Worm (Caenorhabditis elegans) whole organism, L2 larva: Measurements from ENCODE around the gene W06H8.6.
A peak's percentile ranks its signal among the peaks of the same experiment; 100 is the strongest.

Source experiments
- F13H6.1 ChIP-seq: sonication (generic microtip); optimal IDR thresholded peaks from 2 replicates; lab custom pipeline; 2016; ENCODE audit warnings: missing genetic modification characterization, missing compliant biosample characterization
- R02D3.7 ChIP-seq: fragments of 150-350 bp; optimal IDR thresholded peaks from 2 replicates; lab custom pipeline; 2014; ENCODE audit warnings: missing biosample characterization, missing genetic modification characterization
- Y55F3AM.14 ChIP-seq: fragments of 200-800 bp; sonication (Bioruptor generic); optimal IDR thresholded peaks from 2 replicates; lab custom pipeline; 2018; ENCODE audit warnings: mild to moderate bottlenecking, missing genetic modification characterization, missing compliant biosample characterization
- aly-2 ChIP-seq: fragments of 150-350 bp; optimal IDR thresholded peaks from 2 replicates; lab custom pipeline; 2014; ENCODE audit warnings: missing biosample characterization, missing genetic modification characterization
- ama-1 ChIP-seq: fragments of 150-350 bp; optimal IDR thresholded peaks from 2 replicates; lab custom pipeline; 2018; ENCODE audit warnings: inconsistent platforms
- blmp-1 ChIP-seq: sonication (generic microtip); optimal IDR thresholded peaks from 2 replicates; lab custom pipeline; 2017; ENCODE audit warnings: missing genetic modification characterization, mild to moderate bottlenecking, missing compliant biosample characterization, antibody characterized with exemption, moderate library complexity; ENCODE audit not compliant: insufficient read depth
- crh-2 ChIP-seq: sonication (generic microtip); optimal IDR thresholded peaks from 2 replicates; lab custom pipeline; 2017; ENCODE audit warnings: missing biosample characterization, missing genetic modification characterization
- dmd-4 ChIP-seq: sonication (generic microtip); optimal IDR thresholded peaks from 2 replicates; lab custom pipeline; 2017; ENCODE audit warnings: missing biosample characterization, missing genetic modification characterization
- elt-1 ChIP-seq: fragments of 150-350 bp; optimal IDR thresholded peaks from 2 replicates; lab custom pipeline; 2014; ENCODE audit warnings: missing biosample characterization, missing genetic modification characterization
- elt-3 ChIP-seq: sonication (generic microtip); optimal IDR thresholded peaks from 2 replicates; lab custom pipeline; 2017; ENCODE audit warnings: missing biosample characterization, missing genetic modification characterization
- lsy-2 ChIP-seq, 2 experiments: fragments of 150-350 bp in 1 of 2; sonication (generic microtip) in 1 of 2; optimal IDR thresholded peaks; 2 replicates each; lab custom pipeline; 2014 to 2017; ENCODE audit warnings: missing biosample characterization in 2 of 2, missing genetic modification characterization in 2 of 2
- mab-5 ChIP-seq: fragments of 150-350 bp; optimal IDR thresholded peaks from 2 replicates; lab custom pipeline; 2014; ENCODE audit warnings: missing biosample characterization, missing genetic modification characterization
- nhr-10 ChIP-seq: sonication (generic microtip); optimal IDR thresholded peaks from 2 replicates; lab custom pipeline; 2017; ENCODE audit warnings: missing biosample characterization, missing genetic modification characterization
- nhr-129 ChIP-seq: fragments of 150-350 bp; optimal IDR thresholded peaks from 2 replicates; lab custom pipeline; 2014; ENCODE audit warnings: missing biosample characterization, missing genetic modification characterization
- nhr-21 ChIP-seq: fragments of 150-350 bp; optimal IDR thresholded peaks from 2 replicates; lab custom pipeline; 2014; ENCODE audit warnings: missing biosample characterization, missing genetic modification characterization
- nhr-237 ChIP-seq: fragments of 150-350 bp; optimal IDR thresholded peaks from 2 replicates; lab custom pipeline; 2014; ENCODE audit warnings: missing biosample characterization, missing genetic modification characterization
- nhr-25 ChIP-seq: fragments of 150-350 bp; sonication (generic microtip); optimal IDR thresholded peaks from 3 replicates; lab custom pipeline; 2014; ENCODE audit warnings: missing biosample characterization, missing genetic modification characterization
- nhr-6 ChIP-seq: fragments of 150-350 bp; optimal IDR thresholded peaks from 2 replicates; lab custom pipeline; 2014; ENCODE audit warnings: missing biosample characterization, missing genetic modification characterization
- peb-1 ChIP-seq: fragments of 150-350 bp; optimal IDR thresholded peaks from 2 replicates; lab custom pipeline; 2014; ENCODE audit warnings: missing biosample characterization, missing genetic modification characterization
- sem-4 ChIP-seq: fragments of 150-350 bp; optimal IDR thresholded peaks from 2 replicates; lab custom pipeline; 2014; ENCODE audit warnings: missing biosample characterization, missing genetic modification reagents, missing genetic modification characterization
- skn-1 ChIP-seq: sonication (generic microtip); optimal IDR thresholded peaks from 2 replicates; lab custom pipeline; 2017; ENCODE audit warnings: missing biosample characterization, missing genetic modification characterization
- sma-3 ChIP-seq: sonication (generic microtip); optimal IDR thresholded peaks from 2 replicates; lab custom pipeline; 2016; ENCODE audit warnings: missing genetic modification reagents, missing genetic modification characterization, missing compliant biosample characterization
- sma-9 ChIP-seq, 2 experiments: fragments of 150-350 bp in 1 of 2; sonication (generic microtip) in 1 of 2; optimal IDR thresholded peaks; 2 replicates each; lab custom pipeline; 2014 to 2016; ENCODE audit warnings: missing genetic modification characterization in 2 of 2, mild to moderate bottlenecking in 1 of 2, missing biosample characterization in 1 of 2, missing compliant biosample characterization in 1 of 2, missing genetic modification reagents in 1 of 2, moderate library complexity in 1 of 2
- unc-55 ChIP-seq: fragments of 150-350 bp; sonication (generic microtip); optimal IDR thresholded peaks from 3 replicates; lab custom pipeline; 2014; ENCODE audit warnings: missing biosample characterization, missing genetic modification reagents, missing genetic modification characterization
- unc-62 ChIP-seq: fragments of 150-350 bp; optimal IDR thresholded peaks from 2 replicates; lab custom pipeline; 2014; ENCODE audit warnings: missing biosample characterization, missing genetic modification reagents, missing genetic modification characterization
- zag-1 ChIP-seq: fragments of 150-350 bp; optimal IDR thresholded peaks from 2 replicates; lab custom pipeline; 2014; ENCODE audit warnings: missing biosample characterization, missing genetic modification characterization
- ztf-1 ChIP-seq: fragments of 200-800 bp; sonication (Bioruptor generic); conservative IDR thresholded peaks from 2 replicates; pipeline ENCODE4 v1.3.6; 2022; ENCODE audit warnings: missing genetic modification characterization, missing compliant biosample characterization
- ztf-4 ChIP-seq: fragments of 150-350 bp; optimal IDR thresholded peaks from 2 replicates; lab custom pipeline; 2014; ENCODE audit warnings: missing biosample characterization, missing genetic modification characterization

The W06H8.6 gene

DNA sequence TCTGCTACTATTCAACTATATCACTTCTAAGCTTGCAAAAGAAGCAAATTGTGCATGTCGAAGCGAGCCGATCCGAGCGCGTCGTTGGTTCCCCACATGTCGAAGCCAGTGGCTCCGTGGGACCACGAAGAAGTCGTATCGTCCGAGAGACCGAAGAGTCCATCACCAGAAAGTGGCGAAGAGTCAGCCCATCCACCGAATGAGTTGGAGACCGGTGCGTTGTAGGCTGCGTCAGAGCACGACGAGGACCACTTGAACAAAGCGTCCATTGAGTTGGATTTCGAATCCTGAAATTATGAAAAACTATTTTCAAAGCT, 2.8 kb downstream of the W06H8.6 start:
- TF ChIP-seq nhr-237 (tag; lab: Kevin White, UChicago) (no peak), elt-1 (tag; lab: Kevin White, UChicago) (no peak), sem-4 (tag; lab: Kevin White, UChicago) (no peak), unc-55 (GFP tag; lab: Kevin White, UChicago) (no peak), R02D3.7 (tag; lab: Kevin White, UChicago) (no peak), lsy-2 (tag; optimal IDR thresholded peaks at IDR 0.05; lab: Kevin White, UChicago) (no peak), mab-5 (tag; lab: Kevin White, UChicago) (no peak), Y55F3AM.14 (GFP tag; lab: Kevin White, UChicago) (no peak)
- TF ChIP-seq, all 48 proteins: peak for 0

DNA sequence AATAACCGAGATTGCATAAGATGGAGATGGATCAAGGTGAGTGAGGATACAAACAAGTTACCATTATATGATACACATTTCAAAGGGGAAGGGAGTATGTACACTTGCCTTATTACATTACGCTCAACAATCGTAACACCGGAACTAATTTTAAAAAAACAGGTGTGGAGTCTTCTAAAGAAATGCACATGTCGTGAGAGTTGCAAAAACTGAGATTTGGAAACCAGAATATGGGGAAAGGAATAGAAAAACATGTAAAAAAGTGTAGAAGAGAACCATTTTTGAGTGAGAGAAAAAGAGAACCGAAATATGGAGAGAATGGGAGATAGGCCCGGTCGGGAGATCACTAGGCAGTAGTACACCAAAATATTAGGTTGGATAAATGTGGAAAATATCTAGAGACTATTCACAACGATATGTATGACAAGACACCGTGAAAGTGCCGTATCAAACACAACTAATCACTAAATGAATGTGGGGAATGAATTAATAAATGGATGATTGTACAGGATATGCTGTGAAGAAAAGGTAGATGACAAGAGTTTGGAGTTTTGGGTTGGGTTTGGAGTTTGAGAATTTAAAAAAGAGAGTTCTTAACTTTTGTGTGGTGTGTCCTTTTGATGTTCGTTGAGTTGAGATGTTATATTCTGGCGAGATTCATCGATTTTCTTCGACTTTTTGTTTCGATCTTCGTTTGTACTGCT, 3.3 kb downstream of the W06H8.6 start:
- TF ChIP-seq sma-9 (GFP tag; optimal IDR thresholded peaks at IDR 0.05; lab: Kevin White, UChicago): peak; percentile 31
- no peak for TF ChIP-seq sma-9 (tag; optimal IDR thresholded peaks at IDR 0.05; lab: Kevin White, UChicago)
- no peak for TF ChIP-seq skn-1 (tag; lab: Kevin White, UChicago)
- TF ChIP-seq peb-1 (tag; lab: Kevin White, UChicago): no peak
- TF ChIP-seq mab-5 (tag; lab: Kevin White, UChicago): peak; percentile 11

- TF ChIP-seq sma-9 (GFP tag; optimal IDR thresholded peaks at IDR 0.05; lab: Kevin White, UChicago) (peak; percentile 17), sma-9 (tag; optimal IDR thresholded peaks at IDR 0.05; lab: Kevin White, UChicago) (no peak), nhr-10 (tag; lab: Kevin White, UChicago) (no peak), lsy-2 (tag; optimal IDR thresholded peaks at IDR 0.05; lab: Kevin White, UChicago) (peak in 1 of 2 experiments; percentile 2), blmp-1 (tag; lab: Kevin White, UChicago) (peak; percentile 2)
Observed at ce11 chrV:6222779-6223276, 4.0 kb downstream of the W06H8.6 start.

DNA sequence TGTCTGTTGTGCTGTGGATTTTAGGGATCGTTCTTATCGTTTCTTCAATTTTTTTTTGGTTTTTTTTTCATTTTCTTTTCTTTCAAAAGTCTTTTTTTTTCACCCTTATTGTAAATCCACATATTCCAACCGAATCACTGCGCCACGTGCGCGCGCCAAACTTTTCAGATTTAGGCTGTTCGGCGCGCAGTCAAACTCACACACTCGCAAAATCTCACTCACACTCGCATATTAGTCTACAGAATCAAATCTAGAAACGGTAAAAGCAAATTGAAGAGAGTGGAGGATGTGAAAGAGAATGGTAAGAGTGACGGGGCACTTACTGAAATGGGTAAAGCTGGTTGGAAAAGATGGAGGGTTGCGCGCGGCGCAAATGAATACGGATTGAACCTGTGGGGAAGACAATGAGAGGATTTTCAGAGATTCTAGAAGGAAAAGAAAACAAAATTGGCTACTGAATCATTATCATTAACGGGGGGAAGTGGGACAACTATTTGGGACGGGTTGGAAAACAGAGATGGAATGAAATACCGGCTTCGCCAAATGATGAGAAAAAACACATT, 4.6 kb downstream of the W06H8.6 start:
- TF ChIP-seq unc-62 (GFP tag; lab: Kevin White, UChicago) (no peak), nhr-25 (tag; lab: Kevin White, UChicago) (peak; percentile 27), ztf-1 (GFP tag; lab: Robert Waterston, UW) (0 out of 2 replicates have a peak, but pooled peaks have one; percentile 73), elt-3 (tag; lab: Kevin White, UChicago) (no peak), mab-5 (tag; lab: Kevin White, UChicago) (no peak)

ce11 chrV:6221292-6221691, 5.5 kb downstream of the W06H8.6 start:
- no peak for TF ChIP-seq skn-1 (tag; lab: Kevin White, UChicago)
- TF ChIP-seq zag-1 (tag; lab: Kevin White, UChicago): no peak
- TF ChIP-seq ama-1 (lab: Kevin White, UChicago): peak; percentile 30
- peak; percentile 10 for TF ChIP-seq crh-2 (tag; lab: Kevin White, UChicago)
- TF ChIP-seq nhr-6 (tag; lab: Kevin White, UChicago): peak; percentile 5

DNA sequence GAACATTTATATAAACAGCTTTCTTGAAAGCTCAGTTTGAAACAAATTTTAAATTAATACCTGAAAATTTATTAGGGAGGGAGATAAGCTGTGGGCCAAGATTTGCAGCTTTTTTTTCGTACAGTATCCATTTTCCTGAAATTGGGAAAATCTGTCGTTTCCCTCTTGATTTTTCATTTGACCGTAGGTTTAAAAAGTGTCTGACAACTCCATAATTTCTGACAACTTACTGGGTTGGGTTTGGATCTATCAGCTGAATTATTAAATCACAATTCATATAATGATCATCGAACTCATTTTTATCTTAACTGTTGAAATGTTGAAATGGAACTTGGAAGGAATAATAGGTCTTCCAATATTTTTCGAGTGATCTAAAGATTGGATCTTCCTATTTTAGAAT, 6.1 kb downstream of the W06H8.6 start:
- TF ChIP-seq sma-3 (GFP tag; lab: Kevin White, UChicago) (peak; percentile 25), ama-1 (lab: Kevin White, UChicago) (peak; percentile 29), crh-2 (tag; lab: Kevin White, UChicago) (no peak), elt-3 (tag; lab: Kevin White, UChicago) (no peak), ztf-4 (no peak), dmd-4 (tag; lab: Kevin White, UChicago) (peak; percentile 7), zag-1 (tag; lab: Kevin White, UChicago) (no peak), nhr-21 (peak; percentile 46)

- TF ChIP-seq nhr-129 (tag; lab: Kevin White, UChicago): no peak
- no peak for TF ChIP-seq F13H6.1
- no peak for TF ChIP-seq R02D3.7 (tag; lab: Kevin White, UChicago)
- TF ChIP-seq Y55F3AM.14 (GFP tag; lab: Kevin White, UChicago): no peak
- no peak for TF ChIP-seq ama-1 (lab: Kevin White, UChicago)
- no peak for TF ChIP-seq aly-2 (tag; lab: Kevin White, UChicago)
- no peak for TF ChIP-seq nhr-6 (tag; lab: Kevin White, UChicago)
Observed at ce11 chrV:6217834-6218233, 9.0 kb downstream of the W06H8.6 start, which contains the start of gene str-206. TSS of gene str-206 (plus strand) at chrV:6218134.
